Worm (Caenorhabditis elegans): ENCODE data around the gene srx-68.

ce11 chrV:3931326-3931725, 18.8 kb downstream of the srx-68 start, which contains the start of gene srx-63:
- no peak for TF ChIP-seq R02D3.7 (tag; optimal IDR thresholded peaks at IDR 0.05)
- TF ChIP-seq elt-1 (tag; optimal IDR thresholded peaks at IDR 0.05): no peak
- TF ChIP-seq nhr-76 (tag; optimal IDR thresholded peaks at IDR 0.05): no peak
- TF ChIP-seq ceh-82 (tag; optimal IDR thresholded peaks at IDR 0.05): no peak
- TF ChIP-seq nfya-1 (tag; optimal IDR thresholded peaks at IDR 0.05; ENCODE audit: insufficient read depth): no peak
- TF ChIP-seq snpc-4 (tag; optimal IDR thresholded peaks at IDR 0.05): no peak
- TF ChIP-seq lin-15B (tag; optimal IDR thresholded peaks at IDR 0.05): no peak
- no peak for TF ChIP-seq ama-1 (optimal IDR thresholded peaks at IDR 0.05)
- TF ChIP-seq elt-3 (tag; optimal IDR thresholded peaks at IDR 0.05): no peak
- TF ChIP-seq jun-1 (tag; optimal IDR thresholded peaks at IDR 0.05): no peak
- no peak for TF ChIP-seq lin-39 (tag; optimal IDR thresholded peaks at IDR 0.05)
- TF ChIP-seq egl-5 (tag; optimal IDR thresholded peaks at IDR 0.05): no peak
- TF ChIP-seq skn-1 (tag; optimal IDR thresholded peaks at IDR 0.05): no peak
- no peak for TF ChIP-seq pqm-1 (tag; optimal IDR thresholded peaks at IDR 0.05)

All from whole organism, L3 larva.